Fruit fly (Drosophila melanogaster) whole organism, embryonic: ENCODE results near the gene Ser7.

Source experiments
- ATbp ChIP-seq: fragments of 200-800 bp; sonication (Bioruptor generic); optimal IDR thresholded peaks from 2 replicates; lab custom pipeline; 2017; ENCODE audit warnings: missing biosample characterization, mild to moderate bottlenecking, missing genetic modification characterization, missing genetic modification reagents
- Adf1 ChIP-seq: fragments of 200-800 bp; sonication (Bioruptor generic); IDR thresholded peaks from 2 replicates; pipeline ENCODE4 v1.3.6; 2022; ENCODE audit warnings: missing biosample characterization, missing genetic modification characterization
- Blimp-1 ChIP-seq: fragments of 200-800 bp; sonication (Bioruptor generic); optimal IDR thresholded peaks from 3 replicates; lab custom pipeline; 2018; ENCODE audit warnings: missing biosample characterization, missing genetic modification characterization, mild to moderate bottlenecking, moderate library complexity, missing genetic modification reagents
- CG11696 ChIP-seq: fragments of 200-800 bp; sonication (Bioruptor generic); IDR thresholded peaks from 2 replicates; pipeline ENCODE4 v1.3.6; 2022; ENCODE audit warnings: missing biosample characterization, missing genetic modification characterization
- CG13775 ChIP-seq: fragments of 200-800 bp; sonication (Bioruptor generic); optimal IDR thresholded peaks from 3 replicates; lab custom pipeline; 2017; ENCODE audit warnings: missing biosample characterization, mild to moderate bottlenecking, missing genetic modification characterization
- CG14014 ChIP-seq: fragments of 200-800 bp; sonication (Bioruptor generic); IDR thresholded peaks from 2 replicates; pipeline ENCODE4 v1.3.6; 2022; ENCODE audit warnings: missing biosample characterization, missing genetic modification characterization
- CG17568 ChIP-seq: fragments of 200-800 bp; sonication (Bioruptor generic); optimal IDR thresholded peaks from 2 replicates; lab custom pipeline; 2018; ENCODE audit warnings: missing biosample characterization, mild to moderate bottlenecking, missing genetic modification characterization, moderate library complexity
- CG18262 ChIP-seq: fragments of 200-800 bp; optimal IDR thresholded peaks from 3 replicates; lab custom pipeline; 2019; ENCODE audit warnings: missing biosample characterization, mild to moderate bottlenecking, missing genetic modification characterization, moderate library complexity
- CG2129 ChIP-seq: fragments of 200-800 bp; sonication (Bioruptor generic); IDR thresholded peaks from 2 replicates; pipeline ENCODE4 v1.3.6; 2022; ENCODE audit warnings: missing biosample characterization, missing genetic modification characterization; ENCODE audit not compliant: partially characterized antibody
- CG30020 ChIP-seq: fragments of 200-800 bp; optimal IDR thresholded peaks from 2 replicates; lab custom pipeline; 2019; ENCODE audit warnings: missing biosample characterization, mild to moderate bottlenecking, missing genetic modification characterization, moderate library complexity
- CG30403 ChIP-seq: fragments of 200-800 bp; sonication (Bioruptor generic); optimal IDR thresholded peaks from 3 replicates; lab custom pipeline; 2016; ENCODE audit warnings: missing biosample characterization, missing genetic modification characterization
- CG31224 ChIP-seq: fragments of 200-800 bp; sonication (Bioruptor generic); IDR thresholded peaks from 2 replicates; pipeline ENCODE4 v1.3.6; 2022; ENCODE audit warnings: missing biosample characterization, missing genetic modification characterization
- CG3281 ChIP-seq: fragments of 200-800 bp; sonication (Bioruptor generic); optimal IDR thresholded peaks from 3 replicates; lab custom pipeline; 2017; ENCODE audit warnings: missing biosample characterization, mild to moderate bottlenecking, missing genetic modification characterization
- CG4404 ChIP-seq: fragments of 200-800 bp; sonication (Bioruptor generic); IDR thresholded peaks from 2 replicates; pipeline ENCODE4 v1.3.6; 2022; ENCODE audit warnings: missing biosample characterization, missing genetic modification characterization
- CG6272 ChIP-seq: fragments of 200-800 bp; sonication (Bioruptor generic); IDR thresholded peaks from 2 replicates; pipeline ENCODE4 v1.3.6; 2022; ENCODE audit warnings: missing biosample characterization, missing genetic modification characterization
- CG6689 ChIP-seq: fragments of 200-800 bp; sonication (Bioruptor generic); IDR thresholded peaks from 2 replicates; pipeline ENCODE4 v1.3.6; 2022; ENCODE audit warnings: missing biosample characterization, missing genetic modification characterization
- CG7357 ChIP-seq: fragments of 200-800 bp; sonication (Bioruptor generic); IDR thresholded peaks from 3 replicates; pipeline ENCODE4 v1.3.6; 2022; ENCODE audit warnings: missing biosample characterization, missing genetic modification characterization
- CG7786 ChIP-seq: fragments of 200-800 bp; sonication (Bioruptor generic); optimal IDR thresholded peaks from 2 replicates; lab custom pipeline; 2016; ENCODE audit warnings: missing biosample characterization, missing genetic modification characterization
- CG8290 ChIP-seq, 3 experiments: fragments of 200-800 bp; sonication (Bioruptor generic); optimal IDR thresholded peaks; 2 replicates each; lab custom pipeline; 2016 to 2019; ENCODE audit warnings: missing biosample characterization in 3 of 3, missing genetic modification characterization in 3 of 3, mild to moderate bottlenecking in 2 of 3, moderate library complexity in 1 of 3
- D ChIP-seq, 2 experiments: fragments of 200-800 bp in 1 of 2; fragments of >200 bp in 1 of 2; sonication (Bioruptor generic) in 1 of 2; optimal IDR thresholded peaks; 2 replicates in 1 of 2; 3 replicates in 1 of 2; lab custom pipeline; 2017; ENCODE audit warnings: mild to moderate bottlenecking in 1 of 2, missing biosample characterization in 1 of 2, missing genetic modification characterization in 1 of 2, missing genetic modification reagents in 1 of 2
- Dek ChIP-seq: fragments of 200-800 bp; sonication (Bioruptor generic); optimal IDR thresholded peaks from 3 replicates; lab custom pipeline; 2019; ENCODE audit warnings: missing biosample characterization, mild to moderate bottlenecking, missing genetic modification characterization, moderate library complexity
- H15 ChIP-seq: fragments of 200-800 bp; sonication (Bioruptor generic); IDR thresholded peaks from 3 replicates; pipeline ENCODE4 v1.3.6; 2022; ENCODE audit warnings: missing biosample characterization, missing genetic modification characterization
- Mad ChIP-seq: fragments of 200-800 bp; sonication (Bioruptor generic); optimal IDR thresholded peaks from 2 replicates; lab custom pipeline; 2016; ENCODE audit warnings: missing biosample characterization, missing genetic modification characterization
- Max ChIP-seq: fragments of 200-800 bp; sonication (Bioruptor generic); optimal IDR thresholded peaks from 2 replicates; lab custom pipeline; 2016; ENCODE audit warnings: missing biosample characterization, mild to moderate bottlenecking, missing genetic modification characterization
- NC2α ChIP-seq: fragments of 200-800 bp; sonication (Bioruptor generic); optimal IDR thresholded peaks from 2 replicates; lab custom pipeline; 2016; ENCODE audit warnings: missing biosample characterization, missing genetic modification characterization
- NC2β ChIP-seq: fragments of 200-800 bp; sonication (Bioruptor generic); optimal IDR thresholded peaks from 2 replicates; lab custom pipeline; 2016; ENCODE audit warnings: missing biosample characterization, missing genetic modification characterization
- Poxn ChIP-seq: fragments of 200-800 bp; sonication (Bioruptor generic); IDR thresholded peaks from 2 replicates; pipeline ENCODE4 v1.3.6; 2022; ENCODE audit warnings: missing biosample characterization, missing genetic modification characterization
- Sin3A ChIP-seq: fragments of >200 bp; optimal IDR thresholded peaks from 2 replicates; lab custom pipeline; 2018
- Taf1 ChIP-seq: fragments of 200-800 bp; sonication (Bioruptor generic); IDR thresholded peaks from 2 replicates; pipeline ENCODE4 v1.3.6; 2022; ENCODE audit warnings: missing biosample characterization, missing genetic modification characterization
- Xrp1 ChIP-seq: fragments of 200-800 bp; sonication (Bioruptor generic); IDR thresholded peaks from 2 replicates; pipeline ENCODE4 v1.3.6; 2022; ENCODE audit warnings: missing biosample characterization, missing genetic modification characterization
- abd-A ChIP-seq: fragments of 200-800 bp; sonication (Bioruptor generic); optimal IDR thresholded peaks from 3 replicates; lab custom pipeline; 2019; ENCODE audit warnings: missing biosample characterization, mild to moderate bottlenecking, missing genetic modification characterization, moderate library complexity
- ara ChIP-seq: fragments of 200-800 bp; sonication (Bioruptor generic); IDR thresholded peaks from 2 replicates; pipeline ENCODE4 v1.3.6; 2022; ENCODE audit warnings: missing biosample characterization, missing genetic modification characterization
- bab2 ChIP-seq: fragments of 200-800 bp; sonication (Bioruptor generic); optimal IDR thresholded peaks from 2 replicates; lab custom pipeline; 2016; ENCODE audit warnings: missing biosample characterization, missing genetic modification characterization
- bigmax ChIP-seq: fragments of 200-800 bp; sonication (Bioruptor generic); optimal IDR thresholded peaks from 2 replicates; lab custom pipeline; 2018; ENCODE audit warnings: missing biosample characterization, mild to moderate bottlenecking, missing genetic modification characterization
- da ChIP-seq: fragments of 200-800 bp; sonication (Bioruptor generic); optimal IDR thresholded peaks from 2 replicates; lab custom pipeline; 2016; ENCODE audit warnings: missing biosample characterization, missing genetic modification characterization
- fd3F ChIP-seq: fragments of 200-800 bp; sonication (Bioruptor generic); optimal IDR thresholded peaks from 2 replicates; lab custom pipeline; 2018; ENCODE audit warnings: missing biosample characterization, mild to moderate bottlenecking, missing genetic modification characterization, moderate library complexity
- fd64A ChIP-seq: fragments of 200-800 bp; sonication (Bioruptor generic); optimal IDR thresholded peaks from 3 replicates; lab custom pipeline; 2018; ENCODE audit warnings: missing biosample characterization, mild to moderate bottlenecking, missing genetic modification characterization
- fd96Cb ChIP-seq: fragments of 200-800 bp; sonication (Bioruptor generic); optimal IDR thresholded peaks from 2 replicates; lab custom pipeline; 2018; ENCODE audit warnings: missing biosample characterization, mild to moderate bottlenecking, missing genetic modification characterization, moderate library complexity
- gce ChIP-seq: fragments of 200-800 bp; sonication (Bioruptor generic); IDR thresholded peaks from 3 replicates; pipeline ENCODE4 v1.3.6; 2022; ENCODE audit warnings: missing biosample characterization, missing genetic modification characterization
- gcm2 ChIP-seq: fragments of 200-800 bp; sonication (Bioruptor generic); optimal IDR thresholded peaks from 2 replicates; lab custom pipeline; 2016; ENCODE audit warnings: missing biosample characterization, missing genetic modification characterization
- hth ChIP-seq: fragments of >200 bp; optimal IDR thresholded peaks from 2 replicates; lab custom pipeline; 2017; ENCODE audit warnings: inconsistent platforms
- oc ChIP-seq: fragments of 200-800 bp; sonication (Bioruptor generic); optimal IDR thresholded peaks from 2 replicates; lab custom pipeline; 2018; ENCODE audit warnings: missing biosample characterization, mild to moderate bottlenecking, missing genetic modification characterization, moderate library complexity
- pho ChIP-seq: fragments of 200-800 bp; sonication (Bioruptor generic); optimal IDR thresholded peaks from 2 replicates; lab custom pipeline; 2016; ENCODE audit warnings: missing biosample characterization, missing genetic modification characterization
- prd ChIP-seq, 3 experiments: fragments of >200 bp in 2 of 3; fragments of 200-800 bp in 1 of 3; sonication (Bioruptor generic) in 1 of 3; optimal IDR thresholded peaks in 2 of 3; IDR thresholded peaks in 1 of 3; 2 replicates in 2 of 3; 3 replicates in 1 of 3; pipeline versions ENCODE4 v1.3.6 to Lab custom; 2017 to 2022; ENCODE audit warnings: missing biosample characterization in 1 of 3, missing genetic modification characterization in 1 of 3
- repo ChIP-seq: fragments of 200-800 bp; sonication (Bioruptor generic); optimal IDR thresholded peaks from 2 replicates; lab custom pipeline; 2016; ENCODE audit warnings: missing biosample characterization, missing genetic modification characterization
- run ChIP-seq: fragments of 200-800 bp; sonication (Bioruptor generic); optimal IDR thresholded peaks from 3 replicates; lab custom pipeline; 2018; ENCODE audit warnings: missing biosample characterization, mild to moderate bottlenecking, missing genetic modification characterization
- sens-2 ChIP-seq: fragments of 200-800 bp; sonication (Bioruptor generic); IDR thresholded peaks from 2 replicates; pipeline ENCODE4 v1.3.6; 2022; ENCODE audit warnings: missing biosample characterization, missing genetic modification characterization
- sima ChIP-seq: fragments of 200-800 bp; sonication (Bioruptor generic); optimal IDR thresholded peaks from 2 replicates; lab custom pipeline; 2016; ENCODE audit warnings: missing biosample characterization, missing genetic modification characterization

Ser7 gene

dm6 chrX:9875948-9876853 is 11.2 kb downstream of the Ser7 start, which contains the start of gene CG15247 (continued):
- TF ChIP-seq CG31224 (GFP tag; lab: Robert Waterston, UW) (peak; percentile 66), sens-2 (GFP tag; lab: Robert Waterston, UW) (0 out of 2 replicates have a peak, but pooled peaks have one; percentile 18), gce (GFP tag; lab: Robert Waterston, UW) (peak; percentile 63; the same call in 1 of the 3 replicates), NC2α (GFP tag; lab: Kevin White, UChicago) (no peak), Blimp-1 (GFP tag; lab: Kevin White, UChicago) (peak; percentile 71), H15 (GFP tag; lab: Robert Waterston, UW) (peak; percentile 81), CG6272 (peak; percentile 55), sima (GFP tag; lab: Kevin White, UChicago) (no peak), CG8290 (GFP tag; optimal IDR thresholded peaks at IDR 0.05; lab: Kevin White, UChicago) (peak; percentile 6), CG8290 (tag; optimal IDR thresholded peaks at IDR 0.05; lab: Kevin White, UChicago) (no peak), Sin3A (lab: Kevin White, UChicago) (no peak), CG30403 (GFP tag; lab: Kevin White, UChicago) (peak; percentile 69), CG30020 (no peak), abd-A (no peak), Taf1 (GFP tag; lab: Robert Waterston, UW) (peak; percentile 72; the same call in 1 of the 2 replicates), bab2 (GFP tag; lab: Kevin White, UChicago) (peak; percentile 73), fd64A (GFP tag; lab: Kevin White, UChicago) (no peak), CG4404 (GFP tag; lab: Robert Waterston, UW) (peak; percentile 64), gcm2 (GFP tag; lab: Kevin White, UChicago) (no peak), ara (GFP tag; lab: Robert Waterston, UW) (peak; percentile 81), hth (lab: Kevin White, UChicago) (no peak), NC2β (peak; percentile 24), CG18262 (peak; percentile 60), fd96Cb (tag; lab: Kevin White, UChicago) (peak; percentile 75), prd (optimal IDR thresholded peaks at IDR 0.05; lab: Kevin White, UChicago) (no peak), prd (GFP tag; IDR thresholded peaks at IDR 0.05; lab: Robert Waterston, UW) (peak; percentile 81), CG11696 (GFP tag; lab: Robert Waterston, UW) (peak; percentile 58), run (tag; lab: Kevin White, UChicago) (no peak), bigmax (no peak), da (GFP tag; lab: Kevin White, UChicago) (peak; percentile 1), CG2129 (GFP tag; lab: Robert Waterston, UW) (no peak), CG14014 (GFP tag; lab: Robert Waterston, UW) (peak; percentile 82), CG7786 (GFP tag; lab: Kevin White, UChicago) (peak; percentile 50), Max (GFP tag; lab: Kevin White, UChicago) (peak; percentile 39), ATbp (peak; percentile 54), CG3281 (GFP tag; lab: Kevin White, UChicago) (peak; percentile 43), Poxn (GFP tag; lab: Robert Waterston, UW) (no peak), fd3F (GFP tag; lab: Kevin White, UChicago) (peak; percentile 65), D (optimal IDR thresholded peaks at IDR 0.05; lab: Kevin White, UChicago) (no peak), D (GFP tag; optimal IDR thresholded peaks at IDR 0.05; lab: Kevin White, UChicago) (peak; percentile 48), Dek (tag; lab: Kevin White, UChicago) (peak; percentile 58), pho (GFP tag; lab: Kevin White, UChicago) (peak; percentile 41), Adf1 (GFP tag; lab: Robert Waterston, UW) (no peak), Mad (GFP tag; lab: Kevin White, UChicago) (peak; percentile 22), CG13775 (GFP tag; lab: Kevin White, UChicago) (peak; percentile 60), repo (GFP tag; lab: Kevin White, UChicago) (no peak), oc (tag; lab: Kevin White, UChicago) (peak; percentile 6), CG7357 (GFP tag; lab: Robert Waterston, UW) (peak; percentile 48; the same call in 1 of the 3 replicates), Xrp1 (peak; percentile 83), CG6689 (GFP tag; lab: Robert Waterston, UW) (peak; percentile 76), CG17568 (GFP tag; lab: Kevin White, UChicago) (peak; percentile 0)
